Worm (Caenorhabditis elegans): ENCODE results near the gene gly-8.

Gene gly-8

ce11 chrIII:11633444-11633843 is 8.4 kb downstream of the gly-8 start:
- TF ChIP-seq F26F4.8 (GFP tag; conservative IDR thresholded peaks at IDR 0.05) (0 out of 2 replicates have a peak, but pooled peaks have one; percentile 59), fkh-10 (GFP tag; optimal IDR thresholded peaks at IDR 0.05) (no peak), dve-1 (tag; optimal IDR thresholded peaks at IDR 0.05; ENCODE audit: insufficient read depth) (no peak), F10B5.3 (tag; optimal IDR thresholded peaks at IDR 0.05) (no peak), zfp-3 (GFP tag; conservative IDR thresholded peaks at IDR 0.05) (no peak), arid-1 (GFP tag; conservative IDR thresholded peaks at IDR 0.05) (no peak), lin-29 (GFP tag; IDR thresholded peaks at IDR 0.05) (no peak), lin-15B (tag; optimal IDR thresholded peaks at IDR 0.05) (no peak), aha-1 (tag) (peak; percentile 68), egl-27 (tag; optimal IDR thresholded peaks at IDR 0.05) (no peak), D1046.2 (GFP tag; IDR thresholded peaks at IDR 0.05) (no peak), F44E2.7 (GFP tag; IDR thresholded peaks at IDR 0.05) (no peak), madf-9 (GFP tag; conservative IDR thresholded peaks at IDR 0.05) (no peak), zag-1 (tag; optimal IDR thresholded peaks at IDR 0.05) (no peak), F49E8.2 (tag; optimal IDR thresholded peaks at IDR 0.05; ENCODE audit: borderline replicate concordance) (no peak), nhr-6 (tag; optimal IDR thresholded peaks at IDR 0.05) (no peak), duxl-1 (tag; optimal IDR thresholded peaks at IDR 0.05; ENCODE audit: poor library complexity) (no peak), ztf-11 (tag; optimal IDR thresholded peaks at IDR 0.05) (no peak), nhr-76 (tag; optimal IDR thresholded peaks at IDR 0.05) (no peak), lin-39 (tag; optimal IDR thresholded peaks at IDR 0.05) (no peak), set-16 (GFP tag; IDR thresholded peaks at IDR 0.05) (peak; percentile 20; the same call in 1 of the 2 replicates), unc-62 (GFP tag; optimal IDR thresholded peaks at IDR 0.05 in 1 of 2) (peak in 1 of 2 experiments; percentile 53), unc-62 (tag; optimal IDR thresholded peaks at IDR 0.05) (no peak), attf-4 (tag; optimal IDR thresholded peaks at IDR 0.05) (no peak), lsy-2 (tag; optimal IDR thresholded peaks at IDR 0.05) (no peak), dmd-9 (GFP tag; IDR thresholded peaks at IDR 0.05) (0 out of 2 replicates have a peak, but pooled peaks have one; percentile 12), cey-2 (tag; optimal IDR thresholded peaks at IDR 0.05; ENCODE audit: borderline replicate concordance, insufficient read depth) (no peak), ces-1 (GFP tag; optimal IDR thresholded peaks at IDR 0.05) (no peak), mes-2 (tag; optimal IDR thresholded peaks at IDR 0.05; ENCODE audit: poor library complexity, severe bottlenecking) (no peak)

DNA sequence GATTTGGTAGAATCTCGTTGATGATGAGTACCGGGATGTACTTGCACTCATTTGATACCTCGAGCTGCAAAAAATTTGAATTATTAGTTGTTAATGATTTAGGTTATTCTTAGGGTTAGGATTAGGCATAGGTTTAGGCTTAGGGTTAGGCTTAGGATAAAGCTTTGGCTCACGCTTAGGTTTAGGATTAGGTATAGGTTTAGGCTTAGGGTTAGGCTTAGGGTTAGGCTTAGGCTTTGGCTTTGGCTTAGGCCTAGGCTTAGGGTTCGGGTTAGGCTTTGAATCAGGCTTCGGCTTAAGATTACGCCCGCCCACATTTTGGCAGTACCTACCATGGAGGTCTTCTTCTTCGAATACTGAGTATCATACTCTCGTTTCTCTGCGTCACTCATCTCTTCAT is 10.0 kb downstream of the gly-8 start:
- TF ChIP-seq ZK337.2 (GFP tag; IDR thresholded peaks at IDR 0.05) = no peak
- TF ChIP-seq saeg-2 (GFP tag; IDR thresholded peaks at IDR 0.05) = no peak
- TF ChIP-seq lin-13 (GFP tag; optimal IDR thresholded peaks at IDR 0.05) = no peak
- no peak for TF ChIP-seq php-3 (GFP tag; IDR thresholded peaks at IDR 0.05)
- TF ChIP-seq set-16 (GFP tag; IDR thresholded peaks at IDR 0.05) = no peak
- no peak for TF ChIP-seq cey-2 (tag; optimal IDR thresholded peaks at IDR 0.05; ENCODE audit: borderline replicate concordance, insufficient read depth)
- no peak for TF ChIP-seq lin-38 (GFP tag; IDR thresholded peaks at IDR 0.05)
- TF ChIP-seq lin-15B (tag; optimal IDR thresholded peaks at IDR 0.05) = no peak
- no peak for TF ChIP-seq ctbp-1 (GFP tag; IDR thresholded peaks at IDR 0.05)
- TF ChIP-seq nhr-76 (tag; optimal IDR thresholded peaks at IDR 0.05) = no peak
- TF ChIP-seq nhr-10 (tag; optimal IDR thresholded peaks at IDR 0.05) = no peak
- TF ChIP-seq zfp-2 (tag; optimal IDR thresholded peaks at IDR 0.05) = no peak
- TF ChIP-seq madf-5 (GFP tag; IDR thresholded peaks at IDR 0.05) = no peak
- TF ChIP-seq daf-12 (tag; optimal IDR thresholded peaks at IDR 0.05) = no peak
- TF ChIP-seq attf-4 (tag; optimal IDR thresholded peaks at IDR 0.05) = no peak
- no peak for TF ChIP-seq dmd-8 (GFP tag; IDR thresholded peaks at IDR 0.05)
- no peak for TF ChIP-seq nhr-48 (tag; optimal IDR thresholded peaks at IDR 0.05)
- no peak for TF ChIP-seq lir-3 (tag; optimal IDR thresholded peaks at IDR 0.05)
- no peak for TF ChIP-seq mxl-3 (GFP tag; optimal IDR thresholded peaks at IDR 0.05)

Data from whole organism, L4 larva.